Fruit fly (Drosophila melanogaster) whole organism, embryonic: ENCODE measurements around the gene CG13113.
A peak's percentile ranks its signal among the peaks of the same experiment; 100 is the strongest.

Experiments used
- B-H2 ChIP-seq: fragments of 200-800 bp; sonication (Bioruptor generic); optimal IDR thresholded peaks from 2 replicates; lab custom pipeline; 2018; ENCODE audit warnings: missing biosample characterization, mild to moderate bottlenecking, missing genetic modification characterization
- CG1024 ChIP-seq: fragments of 200-800 bp; sonication (Bioruptor generic); IDR thresholded peaks from 2 replicates; pipeline ENCODE4 v1.3.6; 2022; ENCODE audit warnings: missing biosample characterization, missing genetic modification characterization
- CG10366 ChIP-seq: fragments of 200-800 bp; sonication (Bioruptor generic); IDR thresholded peaks from 2 replicates; pipeline ENCODE4 v1.3.6; 2022; ENCODE audit warnings: missing biosample characterization, missing genetic modification characterization
- CG11398 ChIP-seq: fragments of 200-800 bp; sonication (Bioruptor generic); optimal IDR thresholded peaks from 2 replicates; lab custom pipeline; 2016; ENCODE audit warnings: missing biosample characterization, missing genetic modification characterization
- CG13287 ChIP-seq: fragments of 200-800 bp; sonication (Bioruptor generic); IDR thresholded peaks from 2 replicates; pipeline ENCODE4 v1.3.6; 2022; ENCODE audit warnings: missing biosample characterization, missing genetic modification characterization; ENCODE audit not compliant: partially characterized antibody
- CG15269 ChIP-seq: fragments of 200-800 bp; sonication (Bioruptor generic); optimal IDR thresholded peaks from 2 replicates; lab custom pipeline; 2018; ENCODE audit warnings: missing biosample characterization, mild to moderate bottlenecking, missing genetic modification characterization, moderate library complexity
- CG1529 ChIP-seq: fragments of 200-800 bp; sonication (Bioruptor generic); optimal IDR thresholded peaks from 3 replicates; lab custom pipeline; 2018; ENCODE audit warnings: missing biosample characterization, missing genetic modification characterization
- CG1603 ChIP-seq: fragments of 200-800 bp; sonication (Bioruptor generic); optimal IDR thresholded peaks from 2 replicates; lab custom pipeline; 2019; ENCODE audit warnings: missing biosample characterization, mild to moderate bottlenecking, missing genetic modification characterization, moderate library complexity
- CG16813 ChIP-seq: fragments of 200-800 bp; sonication (Bioruptor generic); IDR thresholded peaks from 3 replicates; pipeline ENCODE4 v1.3.6; 2022; ENCODE audit warnings: missing biosample characterization, missing genetic modification characterization; ENCODE audit not compliant: partially characterized antibody
- CG17361 ChIP-seq: fragments of 200-800 bp; sonication (Bioruptor generic); IDR thresholded peaks from 3 replicates; pipeline ENCODE4 v1.3.6; 2022; ENCODE audit warnings: missing biosample characterization, missing genetic modification characterization
- CG34224 ChIP-seq: fragments of 200-800 bp; sonication (Bioruptor generic); IDR thresholded peaks from 3 replicates; pipeline ENCODE4 v1.3.6; 2022; ENCODE audit warnings: missing biosample characterization, missing genetic modification characterization; ENCODE audit not compliant: partially characterized antibody
- CG3847 ChIP-seq: fragments of 200-800 bp; sonication (Bioruptor generic); IDR thresholded peaks from 2 replicates; pipeline ENCODE4 v1.3.6; 2022; ENCODE audit warnings: missing biosample characterization, missing genetic modification characterization
- CG3995 ChIP-seq: fragments of 200-800 bp; sonication (Bioruptor generic); optimal IDR thresholded peaks from 3 replicates; lab custom pipeline; 2016; ENCODE audit warnings: missing biosample characterization, missing genetic modification characterization
- CG5953 ChIP-seq: fragments of 200-800 bp; sonication (Bioruptor generic); IDR thresholded peaks from 2 replicates; pipeline ENCODE4 v1.3.6; 2022; ENCODE audit warnings: missing biosample characterization, missing genetic modification characterization
- CG8290 ChIP-seq, 3 experiments: fragments of 200-800 bp; sonication (Bioruptor generic); optimal IDR thresholded peaks; 2 replicates each; lab custom pipeline; 2016 to 2019; ENCODE audit warnings: missing biosample characterization in 3 of 3, missing genetic modification characterization in 3 of 3, mild to moderate bottlenecking in 2 of 3, moderate library complexity in 1 of 3
- CG8944 ChIP-seq: fragments of 200-800 bp; sonication (Bioruptor generic); optimal IDR thresholded peaks from 3 replicates; lab custom pipeline; 2016; ENCODE audit warnings: missing biosample characterization, missing genetic modification characterization
- CG9609 ChIP-seq: fragments of 200-800 bp; sonication (Bioruptor generic); optimal IDR thresholded peaks from 3 replicates; lab custom pipeline; 2016; ENCODE audit warnings: missing biosample characterization, missing genetic modification characterization
- CG9817 ChIP-seq: fragments of 200-800 bp; sonication (Bioruptor generic); optimal IDR thresholded peaks from 2 replicates; lab custom pipeline; 2018; ENCODE audit warnings: missing biosample characterization, mild to moderate bottlenecking, missing genetic modification characterization, moderate library complexity
- CG9932 ChIP-seq: fragments of 200-800 bp; sonication (Bioruptor generic); IDR thresholded peaks from 2 replicates; pipeline ENCODE4 v1.3.6; 2022; ENCODE audit warnings: missing biosample characterization, missing genetic modification characterization
- Dll ChIP-seq: fragments of 200-800 bp; sonication (Bioruptor generic); IDR thresholded peaks from 4 replicates; pipeline ENCODE4 v1.3.6; 2022; ENCODE audit warnings: missing biosample characterization, missing genetic modification characterization; ENCODE audit not compliant: partially characterized antibody
- Dp ChIP-seq: fragments of 200-800 bp; sonication (Bioruptor generic); optimal IDR thresholded peaks from 2 replicates; lab custom pipeline; 2018; ENCODE audit warnings: missing biosample characterization, mild to moderate bottlenecking, missing genetic modification characterization, moderate library complexity
- Ets97D ChIP-seq: fragments of 200-800 bp; sonication (Bioruptor generic); optimal IDR thresholded peaks from 3 replicates; lab custom pipeline; 2016; ENCODE audit warnings: missing biosample characterization, missing genetic modification characterization
- Fer3 ChIP-seq: fragments of 200-800 bp; sonication (Bioruptor generic); optimal IDR thresholded peaks from 2 replicates; lab custom pipeline; 2018; ENCODE audit warnings: missing biosample characterization, mild to moderate bottlenecking, missing genetic modification characterization, moderate library complexity
- Gug ChIP-seq: fragments of 200-800 bp; sonication (Bioruptor generic); IDR thresholded peaks from 4 replicates; pipeline ENCODE4 v1.3.6; 2022; ENCODE audit warnings: missing biosample characterization, missing genetic modification characterization
- MESR4 ChIP-seq: fragments of 200-800 bp; sonication (Bioruptor generic); optimal IDR thresholded peaks from 2 replicates; lab custom pipeline; 2018; ENCODE audit warnings: missing biosample characterization, mild to moderate bottlenecking, missing genetic modification characterization, moderate library complexity
- Meics ChIP-seq: fragments of 200-800 bp; sonication (Bioruptor generic); optimal IDR thresholded peaks from 2 replicates; lab custom pipeline; 2017; ENCODE audit warnings: missing biosample characterization, mild to moderate bottlenecking, missing genetic modification characterization
- NFAT ChIP-seq: fragments of 200-800 bp; sonication (Bioruptor generic); IDR thresholded peaks from 2 replicates; pipeline ENCODE4 v1.3.6; 2022; ENCODE audit warnings: missing biosample characterization, missing genetic modification characterization
- Nf-YC ChIP-seq: fragments of 200-800 bp; optimal IDR thresholded peaks from 3 replicates; lab custom pipeline; 2019; ENCODE audit warnings: missing biosample characterization, mild to moderate bottlenecking, missing genetic modification characterization, moderate library complexity
- Rfx ChIP-seq: fragments of 200-800 bp; sonication (Bioruptor generic); IDR thresholded peaks from 2 replicates; pipeline ENCODE4 v1.3.6; 2022; ENCODE audit warnings: missing biosample characterization, missing genetic modification characterization
- Sry-δ ChIP-seq: fragments of 200-800 bp; sonication (Bioruptor generic); optimal IDR thresholded peaks from 2 replicates; lab custom pipeline; 2016; ENCODE audit warnings: missing biosample characterization, missing genetic modification characterization
- Xbp1 ChIP-seq: fragments of 200-800 bp; sonication (Bioruptor generic); optimal IDR thresholded peaks from 3 replicates; lab custom pipeline; 2016; ENCODE audit warnings: missing biosample characterization, mild to moderate bottlenecking, missing genetic modification characterization
- bigmax ChIP-seq: fragments of 200-800 bp; sonication (Bioruptor generic); optimal IDR thresholded peaks from 2 replicates; lab custom pipeline; 2018; ENCODE audit warnings: missing biosample characterization, mild to moderate bottlenecking, missing genetic modification characterization
- chn ChIP-seq: fragments of 200-800 bp; sonication (Bioruptor generic); optimal IDR thresholded peaks from 2 replicates; lab custom pipeline; 2016; ENCODE audit warnings: missing biosample characterization, missing genetic modification characterization
- crp ChIP-seq, 2 experiments: fragments of 200-800 bp; sonication (Bioruptor generic); optimal IDR thresholded peaks; 2 replicates in 1 of 2; 3 replicates in 1 of 2; lab custom pipeline; 2017; ENCODE audit warnings: missing biosample characterization in 2 of 2, missing genetic modification characterization in 2 of 2, mild to moderate bottlenecking in 1 of 2, moderate library complexity in 1 of 2
- cwo ChIP-seq: fragments of 200-800 bp; sonication (Bioruptor generic); optimal IDR thresholded peaks from 3 replicates; lab custom pipeline; 2017; ENCODE audit warnings: missing biosample characterization, missing genetic modification characterization, mild to moderate bottlenecking, moderate library complexity, missing genetic modification reagents
- gem ChIP-seq: fragments of 200-800 bp; sonication (Bioruptor generic); optimal IDR thresholded peaks from 2 replicates; lab custom pipeline; 2019; ENCODE audit warnings: missing biosample characterization, mild to moderate bottlenecking, missing genetic modification characterization, moderate library complexity
- lola ChIP-seq, 3 experiments: fragments of >200 bp in 2 of 3; fragments of 200-800 bp in 1 of 3; sonication (Bioruptor generic) in 1 of 3; optimal IDR thresholded peaks; 2 replicates each; lab custom pipeline; 2017 to 2019; ENCODE audit warnings: missing biosample characterization in 3 of 3, missing genetic modification characterization in 3 of 3, mild to moderate bottlenecking in 1 of 3, moderate library complexity in 1 of 3
- maf-S ChIP-seq: fragments of 200-800 bp; sonication (Bioruptor generic); optimal IDR thresholded peaks from 2 replicates; lab custom pipeline; 2016; ENCODE audit warnings: missing biosample characterization, missing genetic modification characterization
- mam ChIP-seq: fragments of 200-800 bp; sonication (Bioruptor generic); optimal IDR thresholded peaks from 3 replicates; lab custom pipeline; 2016; ENCODE audit warnings: missing biosample characterization, missing genetic modification characterization
- nmo ChIP-seq: fragments of 200-800 bp; sonication (Bioruptor generic); optimal IDR thresholded peaks from 2 replicates; lab custom pipeline; 2018; ENCODE audit warnings: missing biosample characterization, mild to moderate bottlenecking, missing genetic modification characterization, moderate library complexity
- prd ChIP-seq, 3 experiments: fragments of >200 bp in 2 of 3; fragments of 200-800 bp in 1 of 3; sonication (Bioruptor generic) in 1 of 3; optimal IDR thresholded peaks in 2 of 3; IDR thresholded peaks in 1 of 3; 2 replicates in 2 of 3; 3 replicates in 1 of 3; pipeline versions ENCODE4 v1.3.6 to Lab custom; 2017 to 2022; ENCODE audit warnings: missing biosample characterization in 1 of 3, missing genetic modification characterization in 1 of 3
- slbo ChIP-seq: fragments of 200-800 bp; sonication (Bioruptor generic); IDR thresholded peaks from 2 replicates; pipeline ENCODE4 v1.3.6; 2022; ENCODE audit warnings: missing biosample characterization, missing genetic modification characterization
- sna ChIP-seq: fragments of 200-800 bp; sonication (Bioruptor generic); IDR thresholded peaks from 2 replicates; pipeline ENCODE4 v1.3.6; 2022; ENCODE audit warnings: missing biosample characterization, missing genetic modification characterization; ENCODE audit not compliant: partially characterized antibody
- tap ChIP-seq: fragments of 200-800 bp; optimal IDR thresholded peaks from 3 replicates; lab custom pipeline; 2019; ENCODE audit warnings: missing biosample characterization, mild to moderate bottlenecking, missing genetic modification characterization, moderate library complexity
- trh ChIP-seq: fragments of 200-800 bp; sonication (Bioruptor generic); optimal IDR thresholded peaks from 2 replicates; lab custom pipeline; 2016; ENCODE audit warnings: missing biosample characterization, missing genetic modification characterization
- zfh2 ChIP-seq: fragments of 200-800 bp; sonication (Bioruptor generic); optimal IDR thresholded peaks from 2 replicates; lab custom pipeline; 2016; ENCODE audit warnings: missing biosample characterization, missing genetic modification characterization

The CG13113 gene

dm6 chr2L:9494663-9495417 lies 49.1 kb upstream of the CG13113 start, which contains the start of gene Gdi (continued):
- TF ChIP-seq Rfx (GFP tag; lab: Robert Waterston, UW) (peak; percentile 57), mam (GFP tag; lab: Kevin White, UChicago) (peak; percentile 64), CG16813 (GFP tag; lab: Robert Waterston, UW) (0 out of 3 replicates have a peak, but pooled peaks have one; percentile 6), CG3847 (GFP tag; lab: Robert Waterston, UW) (peak; percentile 34; the same call in 1 of the 2 replicates), CG1529 (GFP tag; lab: Kevin White, UChicago) (no peak), trh (no peak), zfh2 (GFP tag; lab: Kevin White, UChicago) (peak; percentile 59), CG9609 (GFP tag; lab: Kevin White, UChicago) (peak; percentile 9), maf-S (peak; percentile 26), tap (tag; lab: Kevin White, UChicago) (no peak), MESR4 (GFP tag; lab: Kevin White, UChicago) (peak; percentile 48), slbo (GFP tag; lab: Robert Waterston, UW) (peak; percentile 74), Nf-YC (peak; percentile 11), CG34224 (no peak), crp (GFP tag; optimal IDR thresholded peaks at IDR 0.05; lab: Kevin White, UChicago) (peak in 1 of 2 experiments; percentile 81), CG11398 (GFP tag; lab: Kevin White, UChicago) (no peak), CG15269 (tag; lab: Kevin White, UChicago) (peak; percentile 13), Dp (GFP tag; lab: Kevin White, UChicago) (peak; percentile 75), CG13287 (peak; percentile 44; the same call in 1 of the 2 replicates), bigmax (no peak), gem (tag; lab: Kevin White, UChicago) (peak; percentile 43), Gug (GFP tag; lab: Robert Waterston, UW) (peak; percentile 14; the same call in 1 of the 4 replicates), Fer3 (peak; percentile 27), CG8290 (GFP tag; optimal IDR thresholded peaks at IDR 0.05; lab: Kevin White, UChicago) (no peak), CG8290 (tag; optimal IDR thresholded peaks at IDR 0.05; lab: Kevin White, UChicago) (peak in 1 of 2 experiments; percentile 44), CG10366 (peak; percentile 57), CG8944 (peak; percentile 40), CG9932 (GFP tag; lab: Robert Waterston, UW) (peak; percentile 72), Ets97D (GFP tag; lab: Kevin White, UChicago) (peak; percentile 21), CG17361 (GFP tag; lab: Robert Waterston, UW) (peak; percentile 24; the same call in 1 of the 3 replicates), CG1603 (tag; lab: Kevin White, UChicago) (peak; percentile 65), CG9817 (peak; percentile 63), Sry-δ (GFP tag; lab: Kevin White, UChicago) (peak; percentile 46), Meics (no peak), cwo (GFP tag; lab: Kevin White, UChicago) (no peak), prd (optimal IDR thresholded peaks at IDR 0.05; lab: Kevin White, UChicago) (no peak), prd (GFP tag; IDR thresholded peaks at IDR 0.05; lab: Robert Waterston, UW) (peak; percentile 19; the same call in 1 of the 3 replicates), NFAT (GFP tag; lab: Robert Waterston, UW) (peak; percentile 61; the same call in 1 of the 2 replicates), Dll (GFP tag; lab: Robert Waterston, UW) (peak; percentile 44; the same call in 1 of the 4 replicates), B-H2 (GFP tag; lab: Kevin White, UChicago) (peak; percentile 43), lola (GFP tag; optimal IDR thresholded peaks at IDR 0.05; lab: Kevin White, UChicago) (peak in 1 of 3 experiments; percentile 11), Xbp1 (peak; percentile 39), nmo (GFP tag; lab: Kevin White, UChicago) (peak; percentile 29), sna (GFP tag; lab: Robert Waterston, UW) (0 out of 2 replicates have a peak, but pooled peaks have one; percentile 20), CG5953 (GFP tag; lab: Robert Waterston, UW) (no peak), chn (GFP tag; lab: Kevin White, UChicago) (peak; percentile 31), CG1024 (no peak), CG3995 (GFP tag; lab: Kevin White, UChicago) (no peak)
